Worm (Caenorhabditis elegans) whole organism, young adult: ENCODE measurements around the gene irld-24.
A peak's percentile ranks its signal among the peaks of the same experiment; 100 is the strongest.

ENCODE experiments used
- B0336.3 ChIP-seq: fragments of 200-800 bp; sonication (Bioruptor generic); IDR thresholded peaks from 2 replicates; pipeline ENCODE4 v1.3.6; 2022; ENCODE audit warnings: missing genetic modification characterization, missing compliant biosample characterization
- F33H1.4 ChIP-seq: fragments of 200-800 bp; sonication (Bioruptor generic); IDR thresholded peaks from 2 replicates; pipeline ENCODE4 v1.3.6; 2022; ENCODE audit warnings: missing genetic modification reagents, missing genetic modification characterization, missing compliant biosample characterization
- Y53G8AR.9 ChIP-seq: fragments of 200-800 bp; sonication (Bioruptor generic); conservative IDR thresholded peaks from 2 replicates; pipeline ENCODE4 v1.3.6; 2022; ENCODE audit warnings: missing genetic modification reagents, missing genetic modification characterization, missing compliant biosample characterization
- Y79H2A.3 ChIP-seq: fragments of 200-800 bp; sonication (Bioruptor generic); conservative IDR thresholded peaks from 2 replicates; pipeline ENCODE4 v1.3.6; 2022; ENCODE audit warnings: missing genetic modification reagents, missing genetic modification characterization, missing compliant biosample characterization
- ama-1 ChIP-seq, 3 experiments: fragments of 150-350 bp in 1 of 3; sonication (generic microtip) in 2 of 3; optimal IDR thresholded peaks; 2 replicates each; lab custom pipeline; 2014 to 2018; ENCODE audit warnings: missing biosample characterization in 2 of 3, missing genetic modification characterization in 2 of 3, missing genetic modification reagents in 2 of 3
- aptf-3 ChIP-seq: fragments of 200-800 bp; sonication (Bioruptor generic); IDR thresholded peaks from 2 replicates; pipeline ENCODE4 v1.3.6; 2022; ENCODE audit warnings: missing genetic modification characterization, missing compliant biosample characterization
- atf-7 ChIP-seq: sonication (generic microtip); optimal IDR thresholded peaks from 2 replicates; lab custom pipeline; 2017; ENCODE audit warnings: mild to moderate bottlenecking, missing genetic modification characterization, missing compliant biosample characterization
- attf-5 ChIP-seq: fragments of 200-800 bp; sonication (Bioruptor generic); optimal IDR thresholded peaks from 2 replicates; lab custom pipeline; 2018; ENCODE audit warnings: mild to moderate bottlenecking, missing genetic modification characterization, missing compliant biosample characterization
- attf-6 ChIP-seq: fragments of 200-800 bp; sonication (Bioruptor generic); IDR thresholded peaks from 2 replicates; pipeline ENCODE4 v1.3.6; 2022; ENCODE audit warnings: missing genetic modification reagents, missing genetic modification characterization, missing compliant biosample characterization
- bed-1 ChIP-seq: fragments of 200-800 bp; sonication (Bioruptor generic); IDR thresholded peaks from 2 replicates; pipeline ENCODE4 v1.3.6; 2022; ENCODE audit warnings: missing genetic modification reagents, missing genetic modification characterization, missing compliant biosample characterization
- cebp-1 ChIP-seq, 2 experiments: fragments of 200-800 bp in 1 of 2; sonication (Bioruptor generic) in 1 of 2; sonication (generic microtip) in 1 of 2; IDR thresholded peaks in 1 of 2; optimal IDR thresholded peaks in 1 of 2; 2 replicates each; pipeline versions ENCODE4 v1.3.6 to Lab custom; 2017 to 2022; ENCODE audit warnings: missing compliant biosample characterization in 2 of 2, missing genetic modification characterization in 2 of 2, mild to moderate bottlenecking in 1 of 2, missing genetic modification reagents in 1 of 2, moderate library complexity in 1 of 2
- ceh-58 ChIP-seq: fragments of 200-800 bp; sonication (Bioruptor generic); IDR thresholded peaks from 2 replicates; pipeline ENCODE4 v1.3.6; 2022; ENCODE audit warnings: missing genetic modification characterization, missing compliant biosample characterization
- egrh-3 ChIP-seq: fragments of 200-800 bp; sonication (Bioruptor generic); IDR thresholded peaks from 2 replicates; pipeline ENCODE4 v1.3.6; 2022; ENCODE audit warnings: missing genetic modification reagents, missing genetic modification characterization, missing compliant biosample characterization
- fkh-3 ChIP-seq: sonication (generic microtip); optimal IDR thresholded peaks from 2 replicates; lab custom pipeline; 2016; ENCODE audit warnings: mild to moderate bottlenecking, missing genetic modification characterization, missing compliant biosample characterization
- hlh-26 ChIP-seq: fragments of 200-800 bp; sonication (Bioruptor generic); conservative IDR thresholded peaks from 2 replicates; pipeline ENCODE4 v1.3.6; 2022; ENCODE audit warnings: missing genetic modification reagents, missing genetic modification characterization, missing compliant biosample characterization
- hmg-1.2 ChIP-seq: fragments of 200-800 bp; sonication (Bioruptor generic); IDR thresholded peaks from 2 replicates; pipeline ENCODE4 v1.3.6; 2022; ENCODE audit warnings: missing genetic modification reagents, missing genetic modification characterization, missing compliant biosample characterization
- lag-1 ChIP-seq: fragments of 200-800 bp; sonication (Bioruptor generic); IDR thresholded peaks from 2 replicates; pipeline ENCODE4 v1.3.6; 2022; ENCODE audit warnings: missing genetic modification reagents, missing genetic modification characterization, missing compliant biosample characterization
- lin-35 ChIP-seq, 3 experiments: fragments of 150-350 bp in 2 of 3; sonication (generic microtip) in 1 of 3; optimal IDR thresholded peaks; 2 replicates each; lab custom pipeline; 2014 to 2018; ENCODE audit warnings: missing biosample characterization in 3 of 3, missing genetic modification characterization in 3 of 3, missing genetic modification reagents in 3 of 3
- lin-40 ChIP-seq: sonication (generic microtip); optimal IDR thresholded peaks from 2 replicates; lab custom pipeline; 2016; ENCODE audit warnings: missing genetic modification characterization, mild to moderate bottlenecking, missing compliant biosample characterization, missing genotype, missing genetic modification reagents
- lin-54 ChIP-seq: fragments of 200-800 bp; sonication (Bioruptor generic); optimal IDR thresholded peaks from 2 replicates; lab custom pipeline; 2018; ENCODE audit warnings: mild to moderate bottlenecking, missing genetic modification characterization, missing compliant biosample characterization
- madf-3 ChIP-seq: fragments of 200-800 bp; sonication (Bioruptor generic); IDR thresholded peaks from 2 replicates; pipeline ENCODE4 v1.3.6; 2022; ENCODE audit warnings: missing genetic modification reagents, missing genetic modification characterization, missing compliant biosample characterization
- madf-8 ChIP-seq: fragments of 200-800 bp; sonication (Bioruptor generic); conservative IDR thresholded peaks from 2 replicates; pipeline ENCODE4 v1.3.6; 2022; ENCODE audit warnings: missing genetic modification reagents, missing genetic modification characterization, missing compliant biosample characterization
- mcd-1 ChIP-seq: fragments of 200-800 bp; sonication (Bioruptor generic); IDR thresholded peaks from 2 replicates; pipeline ENCODE4 v1.3.6; 2022; ENCODE audit warnings: missing genetic modification reagents, missing genetic modification characterization, missing compliant biosample characterization
- nfyb-1 ChIP-seq: fragments of 200-800 bp; sonication (Bioruptor generic); IDR thresholded peaks from 2 replicates; pipeline ENCODE4 v1.3.6; 2022; ENCODE audit warnings: missing genetic modification reagents, missing genetic modification characterization, missing compliant biosample characterization
- nhr-27 ChIP-seq: fragments of 200-800 bp; sonication (Bioruptor generic); optimal IDR thresholded peaks from 2 replicates; lab custom pipeline; 2018; ENCODE audit warnings: mild to moderate bottlenecking, missing genetic modification characterization, moderate library complexity, missing compliant biosample characterization
- nhr-80 ChIP-seq: sonication (generic microtip); optimal IDR thresholded peaks from 2 replicates; lab custom pipeline; 2016; ENCODE audit warnings: missing genetic modification characterization, missing compliant biosample characterization
- pbrm-1 ChIP-seq: fragments of 200-800 bp; sonication (Bioruptor generic); IDR thresholded peaks from 2 replicates; pipeline ENCODE4 v1.3.6; 2022; ENCODE audit warnings: missing genetic modification reagents, missing genetic modification characterization, missing compliant biosample characterization
- rec-8 ChIP-seq, 2 experiments: sonication (generic microtip); optimal IDR thresholded peaks; 2 replicates each; lab custom pipeline; 2016; ENCODE audit warnings: mild to moderate bottlenecking in 2 of 2, missing genetic modification characterization in 2 of 2, missing genetic modification reagents in 2 of 2, missing genotype in 2 of 2, missing biosample characterization in 1 of 2, missing compliant biosample characterization in 1 of 2, moderate library complexity in 1 of 2
- sea-2 ChIP-seq: fragments of 200-800 bp; sonication (Bioruptor generic); IDR thresholded peaks from 2 replicates; pipeline ENCODE4 v1.3.6; 2022; ENCODE audit warnings: missing genetic modification characterization, missing compliant biosample characterization
- snpc-1.1 ChIP-seq: sonication (generic microtip); optimal IDR thresholded peaks from 2 replicates; lab custom pipeline; 2017; ENCODE audit warnings: missing genetic modification characterization, mild to moderate bottlenecking, missing compliant biosample characterization, antibody characterized with exemption, moderate library complexity, missing genotype, missing genetic modification reagents; ENCODE audit not compliant: insufficient read depth
- snpc-1.3 ChIP-seq: sonication (generic microtip); optimal IDR thresholded peaks from 2 replicates; lab custom pipeline; 2017; ENCODE audit warnings: missing genetic modification characterization, mild to moderate bottlenecking, missing compliant biosample characterization, antibody characterized with exemption, moderate library complexity, missing genotype, missing genetic modification reagents; ENCODE audit not compliant: insufficient read depth
- snpc-4 ChIP-seq, 5 experiments: fragments of 150-350 bp in 1 of 5; sonication (generic microtip) in 4 of 5; optimal IDR thresholded peaks; 2 replicates each; lab custom pipeline; 2014 to 2018; ENCODE audit warnings: missing genetic modification characterization in 5 of 5, missing biosample characterization in 3 of 5, antibody characterized with exemption in 2 of 5, mild to moderate bottlenecking in 2 of 5, missing compliant biosample characterization in 2 of 5, missing genotype in 2 of 5, moderate library complexity in 2 of 5, missing genetic modification reagents in 1 of 5
- unc-130 ChIP-seq: sonication (generic microtip); optimal IDR thresholded peaks from 2 replicates; lab custom pipeline; 2016; ENCODE audit warnings: missing genetic modification reagents, missing genetic modification characterization, missing compliant biosample characterization
- zfh-2 ChIP-seq: fragments of 200-800 bp; sonication (Bioruptor generic); conservative IDR thresholded peaks from 2 replicates; pipeline ENCODE4 v1.3.6; 2022; ENCODE audit warnings: missing genetic modification reagents, missing genetic modification characterization, missing compliant biosample characterization
- ztf-22 ChIP-seq: fragments of 200-800 bp; sonication (Bioruptor generic); optimal IDR thresholded peaks from 2 replicates; lab custom pipeline; 2018; ENCODE audit warnings: mild to moderate bottlenecking, missing genetic modification characterization, moderate library complexity, missing compliant biosample characterization
- ztf-25 ChIP-seq: fragments of 200-800 bp; sonication (Bioruptor generic); IDR thresholded peaks from 2 replicates; pipeline ENCODE4 v1.3.6; 2022; ENCODE audit warnings: missing genetic modification reagents, missing genetic modification characterization, missing compliant biosample characterization

irld-24 gene

ce11 chrX:14001494-14001974, 15.1 kb downstream of the irld-24 start, which contains the start of gene cytb-5.1:
cytb-5.1 (plus strand) TSS chrX:14001924.
- TF ChIP-seq nhr-80 (tag; lab: Kevin White, UChicago) (peak; percentile 63), sea-2 (GFP tag; lab: Robert Waterston, UW) (no peak), madf-8 (no peak), attf-5 (peak; percentile 10), lin-40 (peak; percentile 10), bed-1 (no peak), snpc-1.3 (tag; lab: Kevin White, UChicago) (no peak), nfyb-1 (0 out of 2 replicates have a peak, but pooled peaks have one; percentile 52), cebp-1 (GFP tag; IDR thresholded peaks at IDR 0.05; lab: Robert Waterston, UW) (peak; percentile 20; the same call in 1 of the 2 replicates), cebp-1 (tag; optimal IDR thresholded peaks at IDR 0.05; lab: Kevin White, UChicago) (peak; percentile 74), pbrm-1 (0 out of 2 replicates have a peak, but pooled peaks have one; percentile 18), Y53G8AR.9 (GFP tag; lab: Robert Waterston, UW) (no peak), lin-54 (GFP tag; lab: Kevin White, UChicago) (peak; percentile 14), ztf-22 (GFP tag; lab: Kevin White, UChicago) (no peak), snpc-4 (GFP tag; optimal IDR thresholded peaks at IDR 0.05; lab: Kevin White, UChicago) (no peak), snpc-4 (tag; optimal IDR thresholded peaks at IDR 0.05; lab: Kevin White, UChicago) (peak in 1 of 4 experiments; percentile 16), zfh-2 (GFP tag; lab: Robert Waterston, UW) (no peak), lag-1 (no peak), ztf-25 (GFP tag; lab: Robert Waterston, UW) (no peak), mcd-1 (GFP tag; lab: Robert Waterston, UW) (0 out of 2 replicates have a peak, but pooled peaks have one; percentile 33), fkh-3 (tag; lab: Kevin White, UChicago) (no peak), madf-3 (GFP tag; lab: Robert Waterston, UW) (no peak)

ce11 chrX:14002739-14003138, 16.3 kb downstream of the irld-24 start:
- no peak for TF ChIP-seq aptf-3 (GFP tag; lab: Robert Waterston, UW)
- no peak for TF ChIP-seq attf-6 (GFP tag; lab: Robert Waterston, UW)
- no peak for TF ChIP-seq ceh-58
- TF ChIP-seq nhr-27 (tag; lab: Kevin White, UChicago), result no peak
- TF ChIP-seq lin-35 (GFP tag; optimal IDR thresholded peaks at IDR 0.05; lab: Kevin White, UChicago), result no peak

ce11 chrX:14003538-14003937, 17.1 kb downstream of the irld-24 start:
- TF ChIP-seq lag-1, result no peak
- no peak for TF ChIP-seq ztf-22 (GFP tag; lab: Kevin White, UChicago)
- no peak for TF ChIP-seq hlh-26 (GFP tag; lab: Robert Waterston, UW)
- peak; percentile 85 for TF ChIP-seq nhr-80 (tag; lab: Kevin White, UChicago)
- TF ChIP-seq atf-7 (tag; lab: Kevin White, UChicago), result peak; percentile 27
- TF ChIP-seq B0336.3 (GFP tag; lab: Robert Waterston, UW), result peak; percentile 31; the same call in 1 of the 2 replicates

- no peak for TF ChIP-seq rec-8 (tag; optimal IDR thresholded peaks at IDR 0.05; lab: Kevin White, UChicago)
- no peak for TF ChIP-seq hmg-1.2 (GFP tag; lab: Robert Waterston, UW)
- 0 out of 2 replicates have a peak, but pooled peaks have one; percentile 8 for TF ChIP-seq F33H1.4 (GFP tag; lab: Robert Waterston, UW)
- no peak for TF ChIP-seq Y53G8AR.9 (GFP tag; lab: Robert Waterston, UW)
- TF ChIP-seq snpc-4 (GFP tag; optimal IDR thresholded peaks at IDR 0.05; lab: Kevin White, UChicago), result no peak
- peak in 2 of 4 experiments; percentile 67 to 86 for TF ChIP-seq snpc-4 (tag; optimal IDR thresholded peaks at IDR 0.05; lab: Kevin White, UChicago)
- no peak for TF ChIP-seq unc-130 (GFP tag; lab: Kevin White, UChicago)
- TF ChIP-seq Y79H2A.3 (GFP tag; lab: Robert Waterston, UW), result no peak
- TF ChIP-seq ama-1 (optimal IDR thresholded peaks at IDR 0.05; lab: Kevin White, UChicago), result no peak
- TF ChIP-seq ama-1 (GFP tag; optimal IDR thresholded peaks at IDR 0.05; lab: Kevin White, UChicago), result no peak
- TF ChIP-seq snpc-1.1 (tag; lab: Kevin White, UChicago), result peak; percentile 11
- peak; percentile 68 for TF ChIP-seq zfh-2 (GFP tag; lab: Robert Waterston, UW)
- TF ChIP-seq egrh-3, result no peak
- TF ChIP-seq, all 124 proteins: peak for 4
Measured at ce11 chrX:14008130-14008529, 21.7 kb downstream of the irld-24 start.
